Fruit fly (Drosophila melanogaster) whole organism: ENCODE data around the gene ppk21.

Experiments used
- EcR ChIP-seq, 2 experiments: fragments of >200 bp; optimal IDR thresholded peaks; 2 replicates each; lab custom pipeline; 2017; ENCODE audit warnings: missing biosample characterization in 2 of 2, missing genetic modification characterization in 2 of 2, missing genetic modification reagents in 2 of 2
- pan ChIP-seq: fragments of >200 bp; optimal IDR thresholded peaks from 2 replicates; lab custom pipeline; 2017
- psq ChIP-seq: fragments of >200 bp; optimal IDR thresholded peaks from 2 replicates; lab custom pipeline; 2017
- usp ChIP-seq: fragments of >200 bp; optimal IDR thresholded peaks from 2 replicates; lab custom pipeline; 2017; ENCODE audit warnings: missing biosample characterization, missing genetic modification characterization, mixed read lengths

DNA sequence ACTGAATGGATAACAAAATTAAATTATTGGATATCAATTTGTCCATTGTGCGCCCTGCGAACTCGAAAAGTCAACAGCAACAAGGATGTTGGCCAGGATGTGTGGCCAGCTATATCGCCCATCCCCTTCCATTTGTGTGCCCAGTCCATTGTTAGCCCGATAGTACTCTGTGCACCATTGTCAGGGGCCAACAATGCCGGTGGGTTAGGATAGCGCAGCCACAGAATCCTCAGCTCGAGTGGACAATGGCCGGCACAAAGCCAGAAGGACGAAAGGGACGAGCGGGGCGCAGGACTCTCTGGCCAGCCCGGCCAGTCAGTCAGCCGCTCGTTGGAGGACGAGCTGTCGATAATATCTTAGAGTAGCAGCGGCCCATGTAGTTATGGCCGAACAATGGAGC lies 33.3 kb downstream of the ppk21 start:
- no peak for TF ChIP-seq EcR (GFP tag; optimal IDR thresholded peaks at IDR 0.05; lab: Kevin White, UChicago)
- no peak for TF ChIP-seq pan (lab: Kevin White, UChicago)
- TF ChIP-seq usp (GFP tag; lab: Kevin White, UChicago), result no peak
- no peak for TF ChIP-seq psq (lab: Kevin White, UChicago)
